Worm (Caenorhabditis elegans) whole organism, L1 larva: Measurements from ENCODE around the gene T27F7.12.

Experiments
- F16B12.6 ChIP-seq: fragments of 150-350 bp; optimal IDR thresholded peaks from 2 replicates; lab custom pipeline; 2014; ENCODE audit warnings: missing biosample characterization, missing genetic modification characterization
- Y116A8C.19 ChIP-seq: sonication (generic microtip); optimal IDR thresholded peaks from 2 replicates; lab custom pipeline; 2016; ENCODE audit warnings: missing compliant biosample characterization, missing genetic modification characterization, borderline replicate concordance
- alr-1 ChIP-seq: fragments of 200-800 bp; sonication (Bioruptor generic); optimal IDR thresholded peaks from 2 replicates; lab custom pipeline; 2018; ENCODE audit warnings: borderline replicate concordance, mild to moderate bottlenecking, missing genetic modification characterization, missing compliant biosample characterization
- aly-2 ChIP-seq: fragments of 150-350 bp; optimal IDR thresholded peaks from 2 replicates; lab custom pipeline; 2014; ENCODE audit warnings: missing biosample characterization, missing genetic modification characterization
- ama-1 ChIP-seq: fragments of 150-350 bp; optimal IDR thresholded peaks from 2 replicates; lab custom pipeline; 2014
- blmp-1 ChIP-seq: fragments of 150-350 bp; optimal IDR thresholded peaks from 2 replicates; lab custom pipeline; 2014; ENCODE audit warnings: missing biosample characterization, missing genetic modification characterization
- ceh-8 ChIP-seq: fragments of 200-800 bp; sonication (Bioruptor generic); optimal IDR thresholded peaks from 2 replicates; lab custom pipeline; 2018; ENCODE audit warnings: mild to moderate bottlenecking, missing genetic modification characterization, moderate library complexity, missing compliant biosample characterization
- ceh-82 ChIP-seq, 3 experiments: fragments of 150-350 bp in 1 of 3; sonication (generic microtip) in 2 of 3; optimal IDR thresholded peaks; 2 replicates each; lab custom pipeline; 2014 to 2017; ENCODE audit warnings: missing biosample characterization in 3 of 3, missing genetic modification characterization in 3 of 3
- dpl-1 ChIP-seq, 3 experiments: fragments of 150-350 bp in 2 of 3; sonication (generic microtip) in 1 of 3; optimal IDR thresholded peaks; 2 replicates each; lab custom pipeline; 2014 to 2017; ENCODE audit warnings: missing biosample characterization in 3 of 3, missing genetic modification characterization in 3 of 3, missing genetic modification reagents in 3 of 3
- elt-2 ChIP-seq: sonication (generic microtip); optimal IDR thresholded peaks from 2 replicates; lab custom pipeline; 2016; ENCODE audit warnings: missing genetic modification characterization, mild to moderate bottlenecking, inconsistent platforms, missing compliant biosample characterization, missing genetic modification reagents
- elt-3 ChIP-seq, 6 experiments: fragments of 150-350 bp in 1 of 6; sonication (generic microtip); optimal IDR thresholded peaks; 2 replicates each; lab custom pipeline; 2017 to 2018; ENCODE audit warnings: missing biosample characterization in 6 of 6, missing genetic modification characterization in 6 of 6, inconsistent platforms in 1 of 6
- fkh-10 ChIP-seq: sonication (generic microtip); optimal IDR thresholded peaks from 2 replicates; lab custom pipeline; 2017; ENCODE audit warnings: missing biosample characterization, missing genetic modification reagents, missing genetic modification characterization
- fos-1 ChIP-seq: fragments of 150-350 bp; optimal IDR thresholded peaks from 2 replicates; lab custom pipeline; 2014; ENCODE audit warnings: missing biosample characterization, missing genetic modification characterization
- hlh-4 ChIP-seq: sonication (generic microtip); optimal IDR thresholded peaks from 2 replicates; lab custom pipeline; 2016; ENCODE audit warnings: mild to moderate bottlenecking, missing genetic modification characterization, missing compliant biosample characterization
- jun-1 ChIP-seq: fragments of 150-350 bp; optimal IDR thresholded peaks from 2 replicates; lab custom pipeline; 2014; ENCODE audit warnings: missing biosample characterization, missing genetic modification reagents, missing genetic modification characterization
- lin-13 ChIP-seq: fragments of 150-350 bp; optimal IDR thresholded peaks from 2 replicates; lab custom pipeline; 2014; ENCODE audit warnings: missing biosample characterization, missing genetic modification reagents, missing genetic modification characterization
- lin-14 ChIP-seq: fragments of 200-800 bp; sonication (Bioruptor generic); optimal IDR thresholded peaks from 2 replicates; lab custom pipeline; 2018; ENCODE audit warnings: mild to moderate bottlenecking, missing genetic modification characterization, moderate library complexity, missing compliant biosample characterization
- lin-15B ChIP-seq: fragments of 150-350 bp; sonication (generic microtip); optimal IDR thresholded peaks from 3 replicates; lab custom pipeline; 2014; ENCODE audit warnings: missing biosample characterization, missing genetic modification characterization
- lin-39 ChIP-seq: fragments of 150-350 bp; optimal IDR thresholded peaks from 2 replicates; lab custom pipeline; 2014; ENCODE audit warnings: missing biosample characterization, missing genetic modification reagents, missing genetic modification characterization
- lsy-2 ChIP-seq, 2 experiments: fragments of 150-350 bp; optimal IDR thresholded peaks; 2 replicates each; lab custom pipeline; 2014; ENCODE audit warnings: missing biosample characterization in 2 of 2, missing genetic modification characterization in 2 of 2
- mdl-1 ChIP-seq, 2 experiments: fragments of 150-350 bp; optimal IDR thresholded peaks; 2 replicates each; lab custom pipeline; 2014 to 2017; ENCODE audit warnings: missing biosample characterization in 2 of 2, missing genetic modification characterization in 2 of 2, inconsistent platforms in 1 of 2
- mef-2 ChIP-seq: fragments of 150-350 bp; optimal IDR thresholded peaks from 2 replicates; lab custom pipeline; 2014; ENCODE audit warnings: missing biosample characterization, missing genetic modification characterization
- nhr-11 ChIP-seq: fragments of 150-350 bp; optimal IDR thresholded peaks from 2 replicates; lab custom pipeline; 2014; ENCODE audit warnings: missing biosample characterization, missing genetic modification characterization
- nhr-20 ChIP-seq: sonication (generic microtip); optimal IDR thresholded peaks from 2 replicates; lab custom pipeline; 2016; ENCODE audit warnings: mild to moderate bottlenecking, missing genetic modification characterization, missing compliant biosample characterization
- nhr-237 ChIP-seq: fragments of 150-350 bp; optimal IDR thresholded peaks from 2 replicates; lab custom pipeline; 2014; ENCODE audit warnings: missing biosample characterization, missing genetic modification characterization
- nhr-28 ChIP-seq: fragments of 150-350 bp; optimal IDR thresholded peaks from 2 replicates; lab custom pipeline; 2014; ENCODE audit warnings: missing biosample characterization, missing genetic modification characterization
- nhr-76 ChIP-seq: sonication (generic microtip); optimal IDR thresholded peaks from 2 replicates; lab custom pipeline; 2017; ENCODE audit warnings: missing biosample characterization, missing genetic modification characterization
- nhr-77 ChIP-seq: fragments of 150-350 bp; optimal IDR thresholded peaks from 2 replicates; lab custom pipeline; 2014; ENCODE audit warnings: missing biosample characterization, missing genetic modification characterization
- nhr-84 ChIP-seq: sonication (generic microtip); optimal IDR thresholded peaks from 2 replicates; lab custom pipeline; 2017; ENCODE audit warnings: missing biosample characterization, missing genetic modification characterization
- nhr-85 ChIP-seq: sonication (generic microtip); peaks from one replicate; lab custom pipeline; 2016; ENCODE audit warnings: missing genetic modification characterization, inconsistent platforms, missing compliant biosample characterization
- pag-3 ChIP-seq: sonication (generic microtip); optimal IDR thresholded peaks from 2 replicates; lab custom pipeline; 2017; ENCODE audit warnings: missing genetic modification characterization, mild to moderate bottlenecking, missing compliant biosample characterization, antibody characterized with exemption, borderline replicate concordance; ENCODE audit not compliant: insufficient read depth
- pqm-1 ChIP-seq: sonication (generic microtip); optimal IDR thresholded peaks from 3 replicates; lab custom pipeline; 2017; ENCODE audit warnings: missing biosample characterization, missing genetic modification characterization
- snpc-4 ChIP-seq: fragments of 150-350 bp; optimal IDR thresholded peaks from 2 replicates; lab custom pipeline; 2014; ENCODE audit warnings: missing biosample characterization, missing genetic modification characterization
- snu-23 ChIP-seq: sonication (generic microtip); optimal IDR thresholded peaks from 2 replicates; lab custom pipeline; 2016; ENCODE audit warnings: missing genetic modification characterization, missing compliant biosample characterization
- sox-4 ChIP-seq: sonication (generic microtip); optimal IDR thresholded peaks from 2 replicates; lab custom pipeline; 2016; ENCODE audit warnings: missing genetic modification characterization, missing compliant biosample characterization
- tbx-2 ChIP-seq: sonication (generic microtip); optimal IDR thresholded peaks from 2 replicates; lab custom pipeline; 2016; ENCODE audit warnings: missing genetic modification characterization, missing compliant biosample characterization
- tlp-1 ChIP-seq: fragments of 150-350 bp; optimal IDR thresholded peaks from 2 replicates; lab custom pipeline; 2014; ENCODE audit warnings: missing biosample characterization, missing genetic modification characterization
- ztf-4 ChIP-seq: fragments of 150-350 bp; optimal IDR thresholded peaks from 2 replicates; lab custom pipeline; 2014; ENCODE audit warnings: missing biosample characterization, missing genetic modification characterization

T27F7.12 gene

DNA sequence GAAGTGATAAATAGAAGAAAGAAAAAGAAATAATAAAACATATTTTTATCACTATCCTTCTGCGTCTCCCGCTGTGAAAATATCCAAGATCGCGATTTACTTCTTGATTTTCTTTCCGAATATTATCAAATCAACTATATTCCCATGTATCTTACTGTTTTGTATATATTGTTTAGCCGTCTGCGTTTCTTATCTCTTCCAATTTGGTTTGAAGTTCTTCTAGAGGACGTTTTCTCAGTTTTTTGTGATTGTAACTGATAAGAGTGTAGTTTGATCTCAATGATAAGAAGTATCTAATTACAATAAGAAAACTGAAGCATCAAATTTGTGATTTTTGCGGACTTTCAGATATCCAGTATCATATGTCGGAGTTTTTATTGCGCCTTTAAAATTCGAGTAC lies 29.2 kb upstream of the T27F7.12 start:
- TF ChIP-seq elt-3 (tag; optimal IDR thresholded peaks at IDR 0.05; lab: Kevin White, UChicago) (peak in 1 of 6 experiments; percentile 63), snu-23 (GFP tag; lab: Kevin White, UChicago) (peak; percentile 9), lsy-2 (tag; optimal IDR thresholded peaks at IDR 0.05; lab: Kevin White, UChicago) (peak in 1 of 2 experiments; percentile 16), nhr-20 (tag; lab: Kevin White, UChicago) (peak; percentile 44), mdl-1 (tag; optimal IDR thresholded peaks at IDR 0.05; lab: Kevin White, UChicago) (no peak), sox-4 (tag; lab: Kevin White, UChicago) (no peak), nhr-237 (tag; lab: Kevin White, UChicago) (no peak), lin-14 (GFP tag; lab: Kevin White, UChicago) (peak; percentile 45), elt-2 (tag; lab: Kevin White, UChicago) (peak; percentile 67), nhr-84 (tag; lab: Kevin White, UChicago) (no peak), nhr-85 (tag; lab: Kevin White, UChicago) (peak; percentile 74), tbx-2 (no peak), blmp-1 (peak; percentile 31)

ce11 chrII:4966576-4966975 lies 23.3 kb upstream of the T27F7.12 start:
- TF ChIP-seq aly-2, result no peak
- peak; percentile 97 for TF ChIP-seq elt-2 (tag; lab: Kevin White, UChicago)
- TF ChIP-seq pqm-1 (tag; lab: Kevin White, UChicago), result peak; percentile 0
- TF ChIP-seq Y116A8C.19 (tag; lab: Kevin White, UChicago), result no peak
- peak; percentile 30 for TF ChIP-seq lin-14 (GFP tag; lab: Kevin White, UChicago)
- no peak for TF ChIP-seq jun-1 (tag; lab: Kevin White, UChicago)

ce11 chrII:4967636-4968035 lies 22.3 kb upstream of the T27F7.12 start:
- TF ChIP-seq alr-1 (tag; lab: Kevin White, UChicago), result no peak
- TF ChIP-seq elt-2 (tag; lab: Kevin White, UChicago), result peak; percentile 84

DNA sequence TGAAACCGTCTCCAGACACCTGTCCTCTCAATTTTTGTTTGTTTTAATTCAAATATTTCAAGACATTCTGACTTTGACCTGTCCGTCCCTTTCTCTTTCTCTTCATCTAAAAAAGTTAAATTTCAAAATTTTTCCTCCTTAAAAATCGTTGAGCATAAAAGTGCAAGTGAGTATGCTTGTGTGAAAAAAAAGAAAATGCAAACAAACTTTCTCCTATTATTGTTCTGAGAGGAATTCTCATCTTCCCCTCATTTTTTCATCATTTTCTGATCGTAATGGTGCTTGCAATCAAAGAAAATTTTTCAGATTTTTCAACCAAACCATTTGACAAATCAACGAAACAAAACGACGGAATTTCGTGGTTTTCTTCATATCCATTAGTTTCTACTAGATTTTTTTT lies 21.0 kb upstream of the T27F7.12 start, which contains the start of gene shc-2:
Gene shc-2, plus strand, starts transcription at position 301 of the 400 bp plus-strand sequence.
- no peak for TF ChIP-seq ama-1 (lab: Kevin White, UChicago)
- TF ChIP-seq, all 84 proteins: peak for 0

DNA sequence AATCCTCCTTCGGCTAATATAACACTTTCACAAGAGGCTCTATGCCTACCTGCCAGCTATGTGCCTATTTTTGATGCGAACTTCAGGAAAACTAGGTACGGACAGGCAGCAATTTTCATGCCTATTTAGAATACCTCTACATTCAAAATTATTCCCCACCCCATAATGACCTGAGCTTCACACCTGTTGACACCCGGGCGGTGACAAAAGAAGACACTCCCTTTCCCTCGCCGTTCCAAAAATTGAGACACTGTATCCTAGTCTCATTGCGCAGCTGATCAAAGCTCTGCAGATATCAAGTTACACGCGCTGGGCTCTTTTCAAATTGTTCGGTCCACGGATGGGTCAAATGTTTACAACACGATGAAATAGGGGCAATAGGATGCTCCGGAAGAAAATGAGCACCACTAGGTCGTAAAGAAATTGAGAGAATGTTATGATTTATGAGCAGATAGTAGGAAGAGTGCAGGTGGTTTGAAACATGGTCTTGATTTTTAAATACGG lies 15.4 kb upstream of the T27F7.12 start:
- TF ChIP-seq ztf-4 (tag; lab: Kevin White, UChicago) (no peak), fkh-10 (no peak), mef-2 (no peak), dpl-1 (GFP tag; optimal IDR thresholded peaks at IDR 0.05; lab: Kevin White, UChicago) (no peak), pag-3 (tag; lab: Kevin White, UChicago) (no peak), nhr-84 (tag; lab: Kevin White, UChicago) (no peak), nhr-77 (tag; lab: Kevin White, UChicago) (no peak), F16B12.6 (tag; lab: Kevin White, UChicago) (no peak), lin-13 (no peak)

ce11 chrII:4975311-4975710 lies 14.6 kb upstream of the T27F7.12 start:
- TF ChIP-seq tlp-1 (tag; lab: Kevin White, UChicago) (no peak), lin-39 (tag; lab: Kevin White, UChicago) (no peak), hlh-4 (tag; lab: Kevin White, UChicago) (no peak), ceh-8 (no peak), lin-15B (tag; lab: Kevin White, UChicago) (no peak), lsy-2 (tag; optimal IDR thresholded peaks at IDR 0.05; lab: Kevin White, UChicago) (no peak), jun-1 (tag; lab: Kevin White, UChicago) (no peak), snpc-4 (tag; lab: Kevin White, UChicago) (no peak), ceh-82 (tag; optimal IDR thresholded peaks at IDR 0.05; lab: Kevin White, UChicago) (no peak), snu-23 (GFP tag; lab: Kevin White, UChicago) (no peak), nhr-11 (no peak), sox-4 (tag; lab: Kevin White, UChicago) (no peak), mdl-1 (tag; optimal IDR thresholded peaks at IDR 0.05; lab: Kevin White, UChicago) (no peak), nhr-76 (no peak), fos-1 (tag; lab: Kevin White, UChicago) (no peak), nhr-28 (tag; lab: Kevin White, UChicago) (no peak), lin-13 (no peak)
